Fruit fly (Drosophila melanogaster): ENCODE measurements around the gene Mpcp2.

Gene Mpcp2

DNA sequence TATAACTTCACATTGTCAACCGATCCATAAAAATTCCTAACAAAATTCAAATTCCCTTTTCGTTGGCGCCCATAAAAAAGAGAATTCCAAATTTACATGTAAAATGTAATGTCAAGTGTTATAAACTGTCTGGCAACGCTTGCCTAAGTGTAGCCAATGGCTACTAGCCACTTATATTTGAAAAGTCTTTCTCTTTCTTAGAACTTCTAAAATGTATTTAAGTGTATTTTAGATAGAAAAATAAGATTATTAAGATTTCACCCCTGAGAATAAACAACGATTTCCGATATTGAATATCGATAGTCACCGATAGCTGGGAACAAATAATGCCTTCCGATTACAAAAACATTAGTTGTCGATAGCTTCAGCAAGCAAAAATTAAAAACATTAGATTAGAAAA, 22.2 kb downstream of the Mpcp2 start, which contains the start of gene CG34039:
CG34039 (plus strand) TSS at position 342 of the 400 bp plus-strand sequence.
- no peak for TF ChIP-seq noc (tag; optimal IDR thresholded peaks at IDR 0.05)

DNA sequence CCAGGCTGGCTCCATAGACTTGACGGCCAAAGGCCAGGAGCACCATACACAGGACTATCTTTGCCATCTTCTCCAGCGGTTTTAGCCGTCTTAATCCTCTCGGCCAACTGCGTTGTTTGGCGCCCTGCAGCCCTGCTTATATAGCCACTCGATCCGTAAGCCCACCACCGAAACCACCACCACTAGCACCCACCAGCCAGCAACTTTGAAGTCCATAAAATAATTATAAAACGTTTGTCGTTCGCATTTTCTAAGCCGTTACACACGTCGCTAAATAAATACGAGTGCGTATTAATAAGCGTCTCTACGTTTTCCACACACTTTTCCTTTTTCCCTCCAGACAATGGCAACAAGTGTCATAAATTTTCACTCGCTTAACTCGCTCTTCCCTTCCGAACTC, 23.2 kb downstream of the Mpcp2 start, which contains the start of gene Lk:
Lk (minus strand) TSS at position 101 of the 400 bp plus-strand sequence.
- no peak for TF ChIP-seq noc (tag; optimal IDR thresholded peaks at IDR 0.05)

DNA sequence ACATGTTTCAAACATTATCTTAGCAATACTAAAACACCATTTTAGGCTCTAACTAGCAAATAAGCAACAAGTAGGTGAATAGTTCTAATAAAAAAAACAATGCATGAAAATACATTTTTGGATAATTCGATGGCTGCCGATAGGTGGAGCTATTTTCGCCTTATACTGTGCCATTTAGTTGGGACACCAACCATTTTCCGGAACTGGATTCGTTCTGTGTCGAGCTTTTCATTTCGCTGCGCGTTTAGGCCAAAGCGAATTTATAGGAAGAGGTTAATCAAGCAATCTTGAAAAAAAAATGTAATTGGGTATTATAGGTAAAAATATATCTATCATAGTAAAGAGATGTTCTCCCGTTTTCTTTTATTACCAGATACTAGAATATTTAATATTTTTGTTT, 25.2 kb downstream of the Mpcp2 start:
- no peak for TF ChIP-seq noc (tag; optimal IDR thresholded peaks at IDR 0.05)

DNA sequence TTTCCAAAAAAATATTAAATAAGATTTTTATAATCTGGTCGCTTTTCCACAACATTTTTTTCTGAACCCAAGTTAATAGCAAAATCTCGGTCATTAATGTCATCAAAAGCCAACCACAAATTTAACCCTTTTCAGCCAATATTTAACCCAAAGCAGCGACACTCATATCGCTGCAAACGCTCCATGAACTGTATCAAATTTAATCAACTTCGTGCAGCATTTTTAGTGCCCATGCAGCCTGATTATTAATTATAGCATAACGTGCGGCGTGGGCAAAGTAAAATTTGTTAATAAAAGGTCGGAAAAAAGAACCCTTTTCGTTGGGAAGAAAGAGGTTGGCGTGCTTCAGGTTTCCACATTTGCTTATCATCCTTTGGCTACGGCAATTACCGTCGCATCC, 26.0 kb downstream of the Mpcp2 start:
- no peak for TF ChIP-seq noc (tag; optimal IDR thresholded peaks at IDR 0.05)

DNA sequence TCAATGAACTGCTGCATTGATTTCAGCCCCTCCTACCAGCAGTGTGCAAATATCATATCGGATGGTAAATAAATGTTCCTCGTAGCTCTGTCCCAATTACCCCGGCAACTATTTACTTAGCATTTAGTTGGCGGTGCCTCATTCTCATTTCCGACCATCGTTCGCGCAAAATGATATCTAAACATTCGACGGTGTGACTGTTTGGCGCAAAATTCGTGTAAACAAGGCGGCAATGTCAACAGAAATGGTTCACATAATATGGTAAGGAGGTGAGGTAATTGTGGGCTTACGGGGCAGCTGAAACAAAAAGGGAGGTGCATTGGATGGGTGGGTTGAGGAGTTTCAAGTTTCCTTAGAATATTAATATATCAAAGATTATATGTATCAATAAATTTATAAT, 27.0 kb downstream of the Mpcp2 start:
- TF ChIP-seq noc (tag; optimal IDR thresholded peaks at IDR 0.05) = no peak

DNA sequence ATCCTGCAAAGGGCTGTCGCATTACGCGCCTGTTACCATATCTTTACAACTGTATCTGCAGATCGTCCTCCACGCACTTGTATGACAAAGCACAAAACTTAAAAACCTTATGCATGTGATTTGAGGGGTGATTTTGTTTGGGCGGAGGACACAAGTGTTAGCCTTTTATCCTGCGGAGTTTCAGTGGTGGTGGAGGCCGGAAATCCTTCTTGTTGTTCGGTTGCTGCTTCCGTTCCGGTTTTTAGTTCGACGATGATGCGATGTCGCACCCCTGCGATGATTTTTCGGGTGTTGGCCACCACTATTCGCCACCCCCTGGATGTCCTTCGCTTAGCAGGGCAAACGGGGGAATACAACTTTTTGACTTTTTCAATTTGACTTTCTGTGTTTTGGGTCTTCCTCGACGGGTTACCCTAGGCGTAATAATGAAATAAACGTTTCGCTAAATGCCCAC, 27.7 kb downstream of the Mpcp2 start:
- TF ChIP-seq noc (tag; optimal IDR thresholded peaks at IDR 0.05) = no peak

DNA sequence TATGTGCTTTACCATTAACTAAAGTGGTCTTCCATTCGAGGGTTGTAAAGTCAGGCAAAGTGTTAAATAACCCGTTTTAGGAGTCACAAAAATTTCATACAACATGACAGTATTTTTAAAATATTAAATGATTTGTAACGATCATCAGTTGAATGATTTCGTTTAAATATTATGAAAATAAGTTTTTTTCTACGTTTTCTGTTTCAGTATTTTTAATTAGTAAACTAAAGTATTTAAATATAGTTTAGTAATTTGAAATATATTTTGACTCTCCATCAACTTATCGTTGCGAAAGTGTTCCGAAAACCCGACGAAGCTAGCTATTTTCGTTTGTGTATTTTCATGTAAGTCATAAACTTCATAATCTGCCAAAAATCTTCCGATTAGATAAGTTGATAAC, 29.7 kb downstream of the Mpcp2 start, which contains the start of gene CG42758:
CG42758 (plus strand) TSS at position 301 of the 400 bp plus-strand sequence.
- no peak for TF ChIP-seq noc (tag; optimal IDR thresholded peaks at IDR 0.05)

DNA sequence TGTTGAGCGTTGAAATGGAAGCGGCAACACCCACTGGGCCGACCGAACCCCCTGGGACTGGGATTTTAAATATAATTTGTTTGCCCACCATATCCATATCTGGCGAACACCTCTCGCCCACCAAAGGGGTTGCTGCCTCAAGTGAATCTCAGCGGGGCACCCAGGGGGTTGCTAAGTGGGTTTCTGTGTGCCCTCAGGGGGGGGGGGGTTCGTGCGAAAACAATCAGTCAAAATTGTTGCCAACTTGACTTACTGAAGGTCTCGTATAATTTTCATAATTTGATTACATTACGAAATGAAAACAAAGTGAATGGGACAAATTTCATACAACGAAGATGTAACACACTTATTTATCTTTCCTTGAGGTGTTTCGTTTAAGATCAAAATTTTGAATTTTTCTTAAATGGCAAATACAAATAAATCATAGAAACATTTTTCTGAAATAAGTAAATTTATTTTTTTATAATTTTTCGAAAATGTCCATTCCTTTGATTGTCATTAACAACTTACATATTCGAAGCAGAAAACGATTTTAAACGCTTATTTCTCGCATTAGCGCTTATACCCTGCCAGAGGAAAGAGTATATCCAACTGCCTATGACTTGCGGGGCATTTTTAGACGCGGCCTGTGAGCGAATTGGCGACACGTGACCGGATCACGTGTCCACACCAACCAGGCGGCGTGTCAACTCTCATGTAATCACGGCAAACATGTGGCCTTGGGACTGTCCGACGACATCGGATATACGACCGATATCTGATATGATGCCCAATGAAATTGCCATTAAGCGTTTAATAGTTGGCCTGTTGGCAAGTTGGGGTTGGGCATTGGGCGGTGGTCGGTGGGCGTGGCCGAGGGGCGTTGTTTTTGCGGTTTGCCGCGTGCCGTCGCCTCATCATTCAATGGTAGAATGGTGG, 32.4 kb downstream of the Mpcp2 start:
- TF ChIP-seq noc (tag; optimal IDR thresholded peaks at IDR 0.05) = no peak

DNA sequence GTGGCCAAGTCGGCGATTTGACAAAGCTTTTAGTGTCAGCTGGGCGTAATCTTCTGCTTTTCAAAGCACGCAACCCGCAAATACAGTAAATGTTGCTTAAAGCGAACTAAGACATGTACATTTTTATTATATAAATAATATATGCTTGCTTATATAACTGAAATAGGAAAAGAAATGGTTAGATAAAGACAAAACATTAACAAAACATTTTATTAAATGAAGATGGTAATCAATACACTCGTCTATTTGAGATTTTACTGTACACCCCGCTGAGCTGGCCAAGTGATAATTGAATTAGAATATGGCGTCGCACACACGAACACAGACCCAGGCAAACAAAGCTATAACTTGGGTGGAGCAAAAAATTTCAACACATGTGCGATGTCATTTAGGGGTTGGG, 37.2 kb downstream of the Mpcp2 start:
- no peak for TF ChIP-seq noc (tag; optimal IDR thresholded peaks at IDR 0.05)

DNA sequence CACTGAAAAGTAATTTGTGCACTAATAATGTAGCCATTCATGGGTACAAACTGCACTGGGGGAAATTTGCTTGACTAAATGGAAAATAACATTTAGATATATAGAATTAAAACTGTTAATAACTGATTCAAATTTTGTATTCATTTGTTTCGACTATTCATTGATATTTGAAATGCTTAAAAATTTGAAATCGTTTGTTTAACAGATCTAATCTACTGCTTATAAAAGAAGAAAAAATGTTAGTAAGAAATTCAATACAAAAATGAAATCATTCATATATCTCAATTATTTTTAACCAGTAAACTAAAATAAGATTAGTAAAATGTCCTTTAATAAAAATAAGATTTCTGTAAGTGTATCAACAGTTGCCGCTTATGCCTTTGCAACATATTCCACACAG, 38.5 kb downstream of the Mpcp2 start:
- no peak for TF ChIP-seq noc (tag; optimal IDR thresholded peaks at IDR 0.05)

DNA sequence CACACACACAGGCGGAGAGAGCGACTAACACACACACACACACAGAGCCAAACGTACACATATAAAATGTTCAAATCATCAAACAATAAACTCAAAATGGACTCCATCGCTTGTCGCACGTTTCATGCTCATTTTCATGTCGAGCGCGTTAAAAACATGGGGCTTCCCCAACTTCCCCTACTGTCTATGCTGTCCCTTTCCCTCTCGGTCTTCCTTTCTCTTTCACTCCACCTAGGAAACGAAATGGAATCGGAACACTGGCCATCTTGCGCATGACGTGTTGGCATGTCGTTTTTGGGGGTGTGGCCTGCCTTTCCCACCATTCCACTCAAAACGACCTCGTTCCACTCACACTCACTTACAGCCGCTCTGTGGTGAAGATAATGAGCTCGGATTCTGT, 41.4 kb downstream of the Mpcp2 start:
- TF ChIP-seq noc (tag; optimal IDR thresholded peaks at IDR 0.05) = no peak

DNA sequence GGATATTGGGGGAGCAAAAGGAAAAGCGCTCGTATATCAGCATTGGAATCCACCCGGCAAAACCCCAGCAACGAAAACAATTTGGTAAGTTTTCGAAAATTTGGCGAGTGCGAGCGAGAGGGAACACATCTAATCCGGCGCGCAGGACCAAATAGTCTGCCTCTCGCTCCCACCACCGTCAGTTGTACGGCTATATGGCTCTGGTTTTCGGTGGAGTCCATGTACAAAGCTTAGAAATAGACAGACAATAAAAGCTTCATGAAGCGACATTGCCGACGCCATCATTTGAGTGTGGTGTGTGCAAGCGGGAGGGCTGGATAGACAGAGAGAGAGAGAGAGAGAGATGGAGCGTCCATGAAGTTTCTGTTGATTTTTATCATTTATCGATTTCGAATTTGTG, 42.8 kb downstream of the Mpcp2 start:
- no peak for TF ChIP-seq noc (tag; optimal IDR thresholded peaks at IDR 0.05)

DNA sequence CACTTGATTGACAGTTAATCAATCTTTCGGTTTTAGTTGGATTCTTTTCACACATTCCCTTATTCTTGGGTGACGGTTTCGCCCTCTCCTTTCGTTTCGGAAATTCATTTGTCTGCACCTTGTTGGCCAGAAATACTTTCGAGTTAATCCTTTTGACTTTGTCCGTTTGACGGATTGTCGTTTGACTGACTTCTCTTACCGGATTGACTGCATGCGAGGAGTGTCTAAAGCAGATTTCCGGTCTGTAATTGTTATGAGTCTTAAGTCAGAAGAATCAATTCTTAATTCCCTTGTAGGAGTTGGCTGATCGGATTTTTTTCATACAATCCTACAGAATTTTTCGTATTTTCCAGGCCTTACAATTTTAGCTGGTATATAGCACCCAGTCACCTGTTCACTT, 45.3 kb downstream of the Mpcp2 start:
- no peak for TF ChIP-seq noc (tag; optimal IDR thresholded peaks at IDR 0.05)

DNA sequence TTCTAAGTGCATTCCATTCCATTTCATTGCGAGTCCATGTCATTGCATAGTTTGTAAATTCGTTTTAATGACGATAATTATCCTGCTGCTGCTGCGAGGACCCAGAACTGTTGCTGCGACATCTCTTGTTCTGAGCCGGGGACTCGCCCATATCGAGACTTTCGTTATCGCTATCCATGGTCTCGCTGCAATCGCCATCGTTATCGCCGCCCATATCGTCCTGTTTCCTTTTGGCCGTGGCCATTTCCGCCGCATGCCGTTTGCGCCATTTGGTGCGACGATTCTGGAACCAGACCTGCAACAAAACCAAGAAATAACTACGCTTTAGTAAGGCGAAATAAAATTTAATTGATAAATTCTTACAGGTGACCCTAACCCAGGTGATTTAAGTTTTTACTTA, 46.4 kb downstream of the Mpcp2 start:
- no peak for TF ChIP-seq noc (tag; optimal IDR thresholded peaks at IDR 0.05)
